Fruit fly (Drosophila melanogaster): Measurements from ENCODE around the gene CG9109.

The CG9109 gene

dm6 chr2L:6068544-6069251, 34.5 kb upstream of the CG9109 start, which contains the start of the genes CG9150 and Pfdn1:
Gene CG9150, minus strand, starts transcription at chr2L:6068594.
Gene Pfdn1, plus strand, starts transcription at chr2L:6069079.
- TF ChIP-seq Ets21C (GFP tag; optimal IDR thresholded peaks at IDR 0.05) (no peak), CG16779 (tag; optimal IDR thresholded peaks at IDR 0.05) (no peak), svp (GFP tag) (no peak), Smox (GFP tag; optimal IDR thresholded peaks at IDR 0.05) (no peak), Eip78C (GFP tag) (peak; percentile 61), Hr38 (GFP tag; optimal IDR thresholded peaks at IDR 0.05) (no peak), Sox14 (GFP tag; optimal IDR thresholded peaks at IDR 0.05) (no peak), eg (GFP tag; IDR thresholded peaks at IDR 0.05) (no peak), ss (GFP tag; optimal IDR thresholded peaks at IDR 0.05) (no peak), fkh (GFP tag; optimal IDR thresholded peaks at IDR 0.05) (no peak), CG1621 (tag; optimal IDR thresholded peaks at IDR 0.05) (no peak), spab (GFP tag; optimal IDR thresholded peaks at IDR 0.05) (no peak), CG3919 (GFP tag; optimal IDR thresholded peaks at IDR 0.05) (no peak), esn (GFP tag; optimal IDR thresholded peaks at IDR 0.05) (peak; percentile 9), dac (GFP tag; optimal IDR thresholded peaks at IDR 0.05) (no peak), Sox102F (GFP tag; optimal IDR thresholded peaks at IDR 0.05) (no peak), net (GFP tag; optimal IDR thresholded peaks at IDR 0.05) (no peak), CG6854 (GFP tag; optimal IDR thresholded peaks at IDR 0.05) (no peak)

- TF ChIP-seq Met (GFP tag; optimal IDR thresholded peaks at IDR 0.05) (peak; percentile 100), esn (GFP tag; optimal IDR thresholded peaks at IDR 0.05) (peak; percentile 100), CG3032 (tag; optimal IDR thresholded peaks at IDR 0.05) (peak; percentile 99), CG11902 (GFP tag; optimal IDR thresholded peaks at IDR 0.05) (peak; percentile 99), salr (GFP tag; optimal IDR thresholded peaks at IDR 0.05) (peak; percentile 100), CG8319 (GFP tag; optimal IDR thresholded peaks at IDR 0.05) (peak; percentile 99), CG15336 (GFP tag; IDR thresholded peaks at IDR 0.05) (peak; percentile 100), CG32006 (GFP tag; optimal IDR thresholded peaks at IDR 0.05) (peak; percentile 100), cyc (GFP tag; optimal IDR thresholded peaks at IDR 0.05) (peak; percentile 100), Blimp-1 (GFP tag; optimal IDR thresholded peaks at IDR 0.05) (peak; percentile 99), CG6792 (GFP tag; optimal IDR thresholded peaks at IDR 0.05) (peak; percentile 100), Lpt (GFP tag; optimal IDR thresholded peaks at IDR 0.05) (peak; percentile 99), Eip93F (GFP tag; optimal IDR thresholded peaks at IDR 0.05) (peak; percentile 99), dac (GFP tag; optimal IDR thresholded peaks at IDR 0.05) (peak; percentile 99), fd85E (GFP tag; optimal IDR thresholded peaks at IDR 0.05) (peak; percentile 97), spab (GFP tag; optimal IDR thresholded peaks at IDR 0.05) (peak; percentile 99), Eip75B (GFP tag; optimal IDR thresholded peaks at IDR 0.05) (peak; percentile 100), CG10631 (GFP tag; optimal IDR thresholded peaks at IDR 0.05) (peak; percentile 100), CG4318 (GFP tag; optimal IDR thresholded peaks at IDR 0.05) (peak; percentile 99), Eip78C (GFP tag) (peak; percentile 100), acj6 (GFP tag; optimal IDR thresholded peaks at IDR 0.05) (peak; percentile 100), vri (GFP tag; optimal IDR thresholded peaks at IDR 0.05) (peak; percentile 100), net (GFP tag; optimal IDR thresholded peaks at IDR 0.05) (peak; percentile 100), CG6163 (GFP tag; IDR thresholded peaks at IDR 0.05) (peak; percentile 100), CG9139 (GFP tag; optimal IDR thresholded peaks at IDR 0.05) (peak; percentile 99), CG11294 (GFP tag; IDR thresholded peaks at IDR 0.05) (peak; percentile 99), Ets21C (GFP tag; optimal IDR thresholded peaks at IDR 0.05) (peak; percentile 99), Smox (GFP tag; optimal IDR thresholded peaks at IDR 0.05) (peak; percentile 100), fkh (GFP tag; optimal IDR thresholded peaks at IDR 0.05) (peak; percentile 96), CG8632 (GFP tag; optimal IDR thresholded peaks at IDR 0.05) (peak; percentile 100), CG10669 (GFP tag; optimal IDR thresholded peaks at IDR 0.05) (peak; percentile 100), CG34406 (GFP tag; optimal IDR thresholded peaks at IDR 0.05) (peak; percentile 100), Hr4 (GFP tag; optimal IDR thresholded peaks at IDR 0.05) (peak; percentile 100), lz (GFP tag; optimal IDR thresholded peaks at IDR 0.05) (peak; percentile 100), achi (GFP tag; optimal IDR thresholded peaks at IDR 0.05) (peak; percentile 99), CG8119 (GFP tag; IDR thresholded peaks at IDR 0.05) (peak; percentile 100), CG7368 (GFP tag; optimal IDR thresholded peaks at IDR 0.05) (peak; percentile 99), Sox15 (GFP tag; optimal IDR thresholded peaks at IDR 0.05) (peak; percentile 99), Sox14 (GFP tag; optimal IDR thresholded peaks at IDR 0.05) (peak; percentile 100), svp (GFP tag) (peak; percentile 100)
These were observed 31.6 kb upstream of the CG9109 start, which contains the start of the genes Fbw5 and CG9147 for dm6 chr2L:6065823-6066222. Gene Fbw5, minus strand, starts transcription at chr2L:6065953. Gene CG9147, plus strand, starts transcription at chr2L:6065997.

Measured in whole organism, prepupa.